Worm (Caenorhabditis elegans) whole organism, early embryonic: ENCODE data around the gene F49H12.3.

ENCODE experiments used
- B0310.2 ChIP-seq: sonication (generic microtip); optimal IDR thresholded peaks from 2 replicates; lab custom pipeline; 2016; ENCODE audit warnings: mild to moderate bottlenecking, missing genetic modification characterization, missing compliant biosample characterization
- F13C5.2 ChIP-seq: sonication (generic microtip); optimal IDR thresholded peaks from 2 replicates; lab custom pipeline; 2017; ENCODE audit warnings: mild to moderate bottlenecking, missing genetic modification characterization, inconsistent platforms, missing compliant biosample characterization
- aly-1 ChIP-seq: sonication (generic microtip); optimal IDR thresholded peaks from 2 replicates; lab custom pipeline; 2016; ENCODE audit warnings: missing genetic modification characterization, missing compliant biosample characterization
- ama-1 ChIP-seq: fragments of 150-350 bp; optimal IDR thresholded peaks from 2 replicates; lab custom pipeline; 2014
- ceh-13 ChIP-seq: fragments of 200-800 bp; sonication (Bioruptor generic); optimal IDR thresholded peaks from 2 replicates; lab custom pipeline; 2018; ENCODE audit warnings: mild to moderate bottlenecking, missing genetic modification characterization, missing compliant biosample characterization
- ceh-36 ChIP-seq: sonication (generic microtip); optimal IDR thresholded peaks from 2 replicates; lab custom pipeline; 2016; ENCODE audit warnings: missing genetic modification characterization, inconsistent platforms, missing compliant biosample characterization
- ets-7 ChIP-seq: sonication (generic microtip); optimal IDR thresholded peaks from 2 replicates; lab custom pipeline; 2016; ENCODE audit warnings: missing genotype, missing genetic modification characterization, missing compliant biosample characterization
- flt-1 ChIP-seq: fragments of 200-800 bp; sonication (Bioruptor generic); IDR thresholded peaks from 2 replicates; pipeline ENCODE4 v1.3.6; 2022; ENCODE audit warnings: missing genetic modification characterization, missing compliant biosample characterization
- hmbx-1 ChIP-seq: sonication (generic microtip); optimal IDR thresholded peaks from 2 replicates; lab custom pipeline; 2016; ENCODE audit warnings: mild to moderate bottlenecking, missing genetic modification characterization, missing compliant biosample characterization
- hmg-4 ChIP-seq: fragments of 200-800 bp; sonication (Bioruptor generic); optimal IDR thresholded peaks from 2 replicates; lab custom pipeline; 2018; ENCODE audit warnings: mild to moderate bottlenecking, missing genetic modification characterization, missing compliant biosample characterization
- hnd-1 ChIP-seq: sonication (generic microtip); optimal IDR thresholded peaks from 2 replicates; lab custom pipeline; 2016; ENCODE audit warnings: missing genetic modification characterization, missing compliant biosample characterization
- pes-1 ChIP-seq: fragments of 200-800 bp; sonication (Bioruptor generic); IDR thresholded peaks from 2 replicates; pipeline ENCODE4 v1.3.6; 2022; ENCODE audit warnings: missing genetic modification reagents, missing genetic modification characterization, missing compliant biosample characterization
- scrt-1 ChIP-seq: fragments of 200-800 bp; sonication (Bioruptor generic); IDR thresholded peaks from 2 replicates; pipeline ENCODE4 v1.3.6; 2022; ENCODE audit warnings: missing genetic modification characterization, missing compliant biosample characterization
- sea-1 ChIP-seq: fragments of 200-800 bp; sonication (Bioruptor generic); conservative IDR thresholded peaks from 2 replicates; pipeline ENCODE4 v1.3.6; 2022; ENCODE audit warnings: missing genetic modification characterization, missing compliant biosample characterization
- tbx-11 ChIP-seq: fragments of 200-800 bp; sonication (Bioruptor generic); IDR thresholded peaks from 2 replicates; pipeline ENCODE4 v1.3.6; 2022; ENCODE audit warnings: missing genetic modification characterization, missing compliant biosample characterization
- tbx-37 ChIP-seq: fragments of 200-800 bp; sonication (Bioruptor generic); conservative IDR thresholded peaks from 2 replicates; pipeline ENCODE4 v1.3.6; 2022; ENCODE audit warnings: missing genetic modification reagents, missing genetic modification characterization, missing compliant biosample characterization
- tra-4 ChIP-seq: sonication (generic microtip); optimal IDR thresholded peaks from 2 replicates; lab custom pipeline; 2017; ENCODE audit warnings: missing genetic modification characterization, missing compliant biosample characterization

F49H12.3 gene

ce11 chrX:2078822-2079221 lies 5.4 kb upstream of the F49H12.3 start:
- TF ChIP-seq ceh-13 (GFP tag; lab: Kevin White, UChicago) (no peak), pes-1 (no peak), tra-4 (no peak)

ce11 chrX:2079536-2079935 lies 4.6 kb upstream of the F49H12.3 start, which contains the start of gene F49H12.4:
TSS of gene F49H12.4 (plus strand) at chrX:2079836.
- TF ChIP-seq tbx-37 (no peak), ama-1 (no peak), hmg-4 (GFP tag; lab: Kevin White, UChicago) (no peak), pes-1 (no peak), F13C5.2 (tag; lab: Kevin White, UChicago) (no peak), sea-1 (GFP tag; lab: Robert Waterston, UW) (no peak), ceh-13 (GFP tag; lab: Kevin White, UChicago) (no peak), aly-1 (no peak)

ce11 chrX:2084988-2085387 lies 813 bp downstream of the F49H12.3 start, which contains the start of gene F49H12.2:
TSS of gene F49H12.2 (plus strand) at chrX:2085288.
- TF ChIP-seq ama-1, result no peak
- no peak for TF ChIP-seq pes-1
- TF ChIP-seq F13C5.2 (tag; lab: Kevin White, UChicago), result no peak
- no peak for TF ChIP-seq B0310.2 (tag; lab: Kevin White, UChicago)

- TF ChIP-seq tbx-37 (no peak), tbx-11 (no peak), pes-1 (no peak), ceh-36 (tag; lab: Kevin White, UChicago) (no peak), hmbx-1 (tag; lab: Kevin White, UChicago) (no peak), aly-1 (no peak), ets-7 (no peak), sea-1 (GFP tag; lab: Robert Waterston, UW) (no peak), flt-1 (GFP tag; lab: Robert Waterston, UW) (no peak), hmg-4 (GFP tag; lab: Kevin White, UChicago) (no peak), tra-4 (no peak), hnd-1 (tag; lab: Kevin White, UChicago) (no peak), B0310.2 (tag; lab: Kevin White, UChicago) (no peak)
These were observed 1.3 kb downstream of the F49H12.3 start for ce11 chrX:2085494-2085893.

- TF ChIP-seq tbx-11, result no peak
- no peak for TF ChIP-seq ets-7
- no peak for TF ChIP-seq hmg-4 (GFP tag; lab: Kevin White, UChicago)
- no peak for TF ChIP-seq hnd-1 (tag; lab: Kevin White, UChicago)
- TF ChIP-seq scrt-1, result no peak
- no peak for TF ChIP-seq ceh-13 (GFP tag; lab: Kevin White, UChicago)
- TF ChIP-seq aly-1, result no peak
- no peak for TF ChIP-seq B0310.2 (tag; lab: Kevin White, UChicago)
- TF ChIP-seq ceh-36 (tag; lab: Kevin White, UChicago), result no peak
- no peak for TF ChIP-seq pes-1
- no peak for TF ChIP-seq flt-1 (GFP tag; lab: Robert Waterston, UW)
- TF ChIP-seq sea-1 (GFP tag; lab: Robert Waterston, UW), result no peak
- TF ChIP-seq hmbx-1 (tag; lab: Kevin White, UChicago), result no peak
- no peak for TF ChIP-seq ama-1
- no peak for TF ChIP-seq tra-4
- TF ChIP-seq F13C5.2 (tag; lab: Kevin White, UChicago), result no peak
These were observed 3.5 kb downstream of the F49H12.3 start for ce11 chrX:2087716-2088115.

- TF ChIP-seq hnd-1 (tag; lab: Kevin White, UChicago), result no peak
- no peak for TF ChIP-seq tbx-11
- no peak for TF ChIP-seq ama-1
- no peak for TF ChIP-seq ceh-13 (GFP tag; lab: Kevin White, UChicago)
- no peak for TF ChIP-seq aly-1
- no peak for TF ChIP-seq tbx-37
These were observed 5.3 kb downstream of the F49H12.3 start, which contains the start of gene lsy-2 for ce11 chrX:2089434-2089833. TSS of gene lsy-2 (plus strand) at chrX:2089704.

ce11 chrX:2090493-2090892 lies 6.3 kb downstream of the F49H12.3 start:
- TF ChIP-seq aly-1 (no peak), tra-4 (no peak)

ce11 chrX:2093169-2093568 lies 9.0 kb downstream of the F49H12.3 start, which contains the start of gene col-164:
TSS of gene col-164 (plus strand) at chrX:2093469.
- no peak for TF ChIP-seq ama-1
- no peak for TF ChIP-seq hnd-1 (tag; lab: Kevin White, UChicago)

- TF ChIP-seq hmbx-1 (tag; lab: Kevin White, UChicago) (no peak), F13C5.2 (tag; lab: Kevin White, UChicago) (no peak), ceh-36 (tag; lab: Kevin White, UChicago) (no peak), sea-1 (GFP tag; lab: Robert Waterston, UW) (no peak), hmg-4 (GFP tag; lab: Kevin White, UChicago) (no peak), tbx-11 (no peak), tbx-37 (no peak), pes-1 (no peak), ets-7 (no peak), tra-4 (no peak), aly-1 (no peak), flt-1 (GFP tag; lab: Robert Waterston, UW) (no peak), hnd-1 (tag; lab: Kevin White, UChicago) (no peak), scrt-1 (no peak)
These were observed 9.9 kb downstream of the F49H12.3 start for ce11 chrX:2094094-2094493.

ce11 chrX:2096804-2097203 lies 12.6 kb downstream of the F49H12.3 start, which contains the start of gene T21D9.2:
TSS of gene T21D9.2 (minus strand) at chrX:2096904.
- TF ChIP-seq F13C5.2 (tag; lab: Kevin White, UChicago) (no peak), ets-7 (no peak), scrt-1 (no peak), ama-1 (no peak), ceh-36 (tag; lab: Kevin White, UChicago) (no peak), hmg-4 (GFP tag; lab: Kevin White, UChicago) (no peak), tra-4 (no peak), aly-1 (no peak), pes-1 (no peak), hmbx-1 (tag; lab: Kevin White, UChicago) (no peak), sea-1 (GFP tag; lab: Robert Waterston, UW) (no peak)
